Fruit fly (Drosophila melanogaster) whole organism, embryonic: ENCODE measurements around the gene CG13085.
A peak's percentile ranks its signal among the peaks of the same experiment; 100 is the strongest.

Experiments used
- Bdp1 ChIP-seq: fragments of 200-800 bp; sonication (Bioruptor generic); optimal IDR thresholded peaks from 3 replicates; lab custom pipeline; 2016; ENCODE audit warnings: missing biosample characterization, missing genetic modification characterization
- CG10274 ChIP-seq: fragments of 200-800 bp; sonication (Bioruptor generic); optimal IDR thresholded peaks from 3 replicates; lab custom pipeline; 2017; ENCODE audit warnings: missing biosample characterization, mild to moderate bottlenecking, missing genetic modification characterization
- CG10321 ChIP-seq: fragments of 200-800 bp; sonication (Bioruptor generic); IDR thresholded peaks from 2 replicates; pipeline ENCODE4 v1.3.6; 2022; ENCODE audit warnings: missing biosample characterization, missing genetic modification characterization
- CG10431 ChIP-seq: fragments of 200-800 bp; sonication (Bioruptor generic); optimal IDR thresholded peaks from 3 replicates; lab custom pipeline; 2018; ENCODE audit warnings: missing biosample characterization, mild to moderate bottlenecking, missing genetic modification characterization
- CG10462 ChIP-seq: fragments of 200-800 bp; sonication (Bioruptor generic); optimal IDR thresholded peaks from 2 replicates; lab custom pipeline; 2016; ENCODE audit warnings: missing biosample characterization, missing genetic modification characterization
- CG12155 ChIP-seq: fragments of 200-800 bp; sonication (Bioruptor generic); optimal IDR thresholded peaks from 3 replicates; lab custom pipeline; 2016; ENCODE audit warnings: missing biosample characterization, missing genetic modification characterization
- CG12219 ChIP-seq: fragments of 200-800 bp; sonication (Bioruptor generic); optimal IDR thresholded peaks from 3 replicates; lab custom pipeline; 2018; ENCODE audit warnings: missing biosample characterization, mild to moderate bottlenecking, missing genetic modification characterization
- CG13296 ChIP-seq: fragments of 200-800 bp; sonication (Bioruptor generic); optimal IDR thresholded peaks from 3 replicates; lab custom pipeline; 2018; ENCODE audit warnings: missing biosample characterization, mild to moderate bottlenecking, missing genetic modification characterization
- CG1529 ChIP-seq: fragments of 200-800 bp; sonication (Bioruptor generic); optimal IDR thresholded peaks from 3 replicates; lab custom pipeline; 2018; ENCODE audit warnings: missing biosample characterization, missing genetic modification characterization
- CG15601 ChIP-seq: fragments of 200-800 bp; sonication (Bioruptor generic); optimal IDR thresholded peaks from 3 replicates; lab custom pipeline; 2019; ENCODE audit warnings: missing biosample characterization, mild to moderate bottlenecking, missing genetic modification characterization, moderate library complexity
- CG15696 ChIP-seq: fragments of 200-800 bp; sonication (Bioruptor generic); optimal IDR thresholded peaks from 2 replicates; lab custom pipeline; 2019; ENCODE audit warnings: missing biosample characterization, mild to moderate bottlenecking, missing genetic modification characterization, moderate library complexity
- CG16779 ChIP-seq: fragments of 200-800 bp; sonication (Bioruptor generic); IDR thresholded peaks from 2 replicates; pipeline ENCODE4 v1.3.6; 2022; ENCODE audit warnings: missing biosample characterization, missing genetic modification characterization
- CG16863 ChIP-seq: fragments of 200-800 bp; sonication (Bioruptor generic); optimal IDR thresholded peaks from 3 replicates; lab custom pipeline; 2016; ENCODE audit warnings: missing biosample characterization, missing genetic modification characterization
- CG2129 ChIP-seq: fragments of 200-800 bp; sonication (Bioruptor generic); IDR thresholded peaks from 2 replicates; pipeline ENCODE4 v1.3.6; 2022; ENCODE audit warnings: missing biosample characterization, missing genetic modification characterization; ENCODE audit not compliant: partially characterized antibody
- CG30403 ChIP-seq: fragments of 200-800 bp; sonication (Bioruptor generic); optimal IDR thresholded peaks from 3 replicates; lab custom pipeline; 2016; ENCODE audit warnings: missing biosample characterization, missing genetic modification characterization
- CG43689 ChIP-seq: fragments of 200-800 bp; sonication (Bioruptor generic); IDR thresholded peaks from 2 replicates; pipeline ENCODE4 v1.3.6; 2022; ENCODE audit warnings: missing biosample characterization, missing genetic modification characterization
- CG7928 ChIP-seq: fragments of 200-800 bp; sonication (Bioruptor generic); optimal IDR thresholded peaks from 2 replicates; lab custom pipeline; 2017; ENCODE audit warnings: missing biosample characterization, mild to moderate bottlenecking, missing genetic modification characterization
- CG7987 ChIP-seq: fragments of 200-800 bp; sonication (Bioruptor generic); optimal IDR thresholded peaks from 2 replicates; lab custom pipeline; 2018; ENCODE audit warnings: missing biosample characterization, mild to moderate bottlenecking, missing genetic modification characterization, moderate library complexity
- CG9876 ChIP-seq: fragments of 200-800 bp; sonication (Bioruptor generic); optimal IDR thresholded peaks from 2 replicates; lab custom pipeline; 2016; ENCODE audit warnings: missing biosample characterization, missing genetic modification characterization
- Camta ChIP-seq: fragments of 200-800 bp; sonication (Bioruptor generic); optimal IDR thresholded peaks from 2 replicates; lab custom pipeline; 2016; ENCODE audit warnings: missing biosample characterization, missing genetic modification characterization
- GATAe ChIP-seq: fragments of 200-800 bp; sonication (Bioruptor generic); conservative IDR thresholded peaks from 2 replicates; pipeline ENCODE4 v1.3.6; 2022; ENCODE audit warnings: missing biosample characterization, missing genetic modification characterization
- Hsf ChIP-seq: fragments of 200-800 bp; sonication (Bioruptor generic); optimal IDR thresholded peaks from 3 replicates; lab custom pipeline; 2016; ENCODE audit warnings: missing biosample characterization, missing genetic modification characterization
- Lhr ChIP-seq: fragments of 200-800 bp; sonication (Bioruptor generic); optimal IDR thresholded peaks from 3 replicates; lab custom pipeline; 2017; ENCODE audit warnings: mild to moderate bottlenecking, missing biosample characterization, missing genetic modification reagents, missing genetic modification characterization
- MTF-1 ChIP-seq: fragments of 200-800 bp; sonication (Bioruptor generic); optimal IDR thresholded peaks from 2 replicates; lab custom pipeline; 2018; ENCODE audit warnings: missing biosample characterization, mild to moderate bottlenecking, missing genetic modification characterization, borderline replicate concordance
- NK7.1 ChIP-seq: fragments of 200-800 bp; sonication (Bioruptor generic); optimal IDR thresholded peaks from 3 replicates; lab custom pipeline; 2016; ENCODE audit warnings: missing biosample characterization, missing genetic modification characterization
- Nf-YA ChIP-seq: fragments of 200-800 bp; sonication (Bioruptor generic); IDR thresholded peaks from 2 replicates; pipeline ENCODE4 v1.3.6; 2022; ENCODE audit warnings: missing biosample characterization, missing genetic modification characterization
- Opbp ChIP-seq: fragments of 200-800 bp; sonication (Bioruptor generic); IDR thresholded peaks from 3 replicates; pipeline ENCODE4 v1.3.6; 2022; ENCODE audit warnings: missing biosample characterization, missing genetic modification characterization; ENCODE audit not compliant: partially characterized antibody
- PHDP ChIP-seq: fragments of 200-800 bp; sonication (Bioruptor generic); optimal IDR thresholded peaks from 3 replicates; lab custom pipeline; 2018; ENCODE audit warnings: missing biosample characterization, mild to moderate bottlenecking, missing genetic modification characterization, moderate library complexity
- Poxn ChIP-seq: fragments of 200-800 bp; sonication (Bioruptor generic); IDR thresholded peaks from 2 replicates; pipeline ENCODE4 v1.3.6; 2022; ENCODE audit warnings: missing biosample characterization, missing genetic modification characterization
- Ravus ChIP-seq: fragments of 200-800 bp; sonication (Bioruptor generic); IDR thresholded peaks from 2 replicates; pipeline ENCODE4 v1.3.6; 2022; ENCODE audit warnings: missing biosample characterization, missing genetic modification characterization
- Spps ChIP-seq: fragments of 200-800 bp; sonication (Bioruptor generic); optimal IDR thresholded peaks from 2 replicates; lab custom pipeline; 2018; ENCODE audit warnings: missing biosample characterization, mild to moderate bottlenecking, missing genetic modification characterization
- ap ChIP-seq: fragments of 200-800 bp; sonication (Bioruptor generic); IDR thresholded peaks from 2 replicates; pipeline ENCODE4 v1.3.6; 2022; ENCODE audit warnings: missing biosample characterization, missing genetic modification characterization
- ara ChIP-seq: fragments of 200-800 bp; sonication (Bioruptor generic); IDR thresholded peaks from 2 replicates; pipeline ENCODE4 v1.3.6; 2022; ENCODE audit warnings: missing biosample characterization, missing genetic modification characterization
- ase ChIP-seq: fragments of 200-800 bp; sonication (Bioruptor generic); IDR thresholded peaks from 3 replicates; pipeline ENCODE4 v1.3.6; 2022; ENCODE audit warnings: missing biosample characterization, missing genetic modification characterization
- bab2 ChIP-seq: fragments of 200-800 bp; sonication (Bioruptor generic); optimal IDR thresholded peaks from 2 replicates; lab custom pipeline; 2016; ENCODE audit warnings: missing biosample characterization, missing genetic modification characterization
- bbx ChIP-seq: fragments of 200-800 bp; sonication (Bioruptor generic); IDR thresholded peaks from 2 replicates; pipeline ENCODE4 v1.3.6; 2022; ENCODE audit warnings: missing biosample characterization, missing genetic modification characterization; ENCODE audit not compliant: partially characterized antibody
- caup ChIP-seq: fragments of 200-800 bp; sonication (Bioruptor generic); optimal IDR thresholded peaks from 3 replicates; lab custom pipeline; 2017; ENCODE audit warnings: missing biosample characterization, mild to moderate bottlenecking, missing genetic modification characterization, moderate library complexity; ENCODE audit not compliant: severe bottlenecking
- chm ChIP-seq: fragments of 200-800 bp; sonication (Bioruptor generic); IDR thresholded peaks from 2 replicates; pipeline ENCODE4 v1.3.6; 2022; ENCODE audit warnings: missing biosample characterization, missing genetic modification characterization
- danr ChIP-seq: fragments of 200-800 bp; sonication (Bioruptor generic); IDR thresholded peaks from 2 replicates; pipeline ENCODE4 v1.3.6; 2022; ENCODE audit warnings: missing biosample characterization, missing genetic modification characterization
- gcm2 ChIP-seq: fragments of 200-800 bp; sonication (Bioruptor generic); optimal IDR thresholded peaks from 2 replicates; lab custom pipeline; 2016; ENCODE audit warnings: missing biosample characterization, missing genetic modification characterization
- gt ChIP-seq: fragments of 200-800 bp; sonication (Bioruptor generic); IDR thresholded peaks from 2 replicates; pipeline ENCODE4 v1.3.6; 2022; ENCODE audit warnings: missing biosample characterization, missing genetic modification characterization
- hb ChIP-seq: fragments of 200-800 bp; sonication (Bioruptor generic); IDR thresholded peaks from 3 replicates; pipeline ENCODE4 v1.3.6; 2022; ENCODE audit warnings: missing biosample characterization, missing genetic modification characterization; ENCODE audit not compliant: partially characterized antibody
- kay ChIP-seq: fragments of 200-800 bp; sonication (Bioruptor generic); optimal IDR thresholded peaks from 2 replicates; lab custom pipeline; 2016; ENCODE audit warnings: missing biosample characterization, missing genetic modification characterization
- lola ChIP-seq, 3 experiments: fragments of >200 bp in 2 of 3; fragments of 200-800 bp in 1 of 3; sonication (Bioruptor generic) in 1 of 3; optimal IDR thresholded peaks; 2 replicates each; lab custom pipeline; 2017 to 2019; ENCODE audit warnings: missing biosample characterization in 3 of 3, missing genetic modification characterization in 3 of 3, mild to moderate bottlenecking in 1 of 3, moderate library complexity in 1 of 3
- onecut ChIP-seq: fragments of 200-800 bp; sonication (Bioruptor generic); IDR thresholded peaks from 2 replicates; pipeline ENCODE4 v1.3.6; 2022; ENCODE audit warnings: missing biosample characterization, missing genetic modification characterization
- org-1 ChIP-seq: fragments of 200-800 bp; sonication (Bioruptor generic); optimal IDR thresholded peaks from 2 replicates; lab custom pipeline; 2017; ENCODE audit warnings: missing biosample characterization, missing genetic modification characterization
- sens-2 ChIP-seq: fragments of 200-800 bp; sonication (Bioruptor generic); IDR thresholded peaks from 2 replicates; pipeline ENCODE4 v1.3.6; 2022; ENCODE audit warnings: missing biosample characterization, missing genetic modification characterization
- so ChIP-seq: fragments of 200-800 bp; sonication (Bioruptor generic); IDR thresholded peaks from 3 replicates; pipeline ENCODE4 v1.3.6; 2022; ENCODE audit warnings: missing biosample characterization, missing genetic modification characterization
- sob ChIP-seq: fragments of 200-800 bp; sonication (Bioruptor generic); IDR thresholded peaks from 2 replicates; pipeline ENCODE4 v1.3.6; 2022; ENCODE audit warnings: missing biosample characterization, missing genetic modification characterization
- tio ChIP-seq: fragments of 200-800 bp; sonication (Bioruptor generic); optimal IDR thresholded peaks from 2 replicates; lab custom pipeline; 2017; ENCODE audit warnings: missing biosample characterization, missing genetic modification characterization, inconsistent platforms
- wor ChIP-seq: fragments of 200-800 bp; sonication (Bioruptor generic); IDR thresholded peaks from 2 replicates; pipeline ENCODE4 v1.3.6; 2022; ENCODE audit warnings: missing biosample characterization, missing genetic modification characterization
- zf30C ChIP-seq: fragments of 200-800 bp; sonication (Bioruptor generic); optimal IDR thresholded peaks from 3 replicates; lab custom pipeline; 2018; ENCODE audit warnings: missing biosample characterization, mild to moderate bottlenecking, missing genetic modification characterization

Gene CG13085

DNA sequence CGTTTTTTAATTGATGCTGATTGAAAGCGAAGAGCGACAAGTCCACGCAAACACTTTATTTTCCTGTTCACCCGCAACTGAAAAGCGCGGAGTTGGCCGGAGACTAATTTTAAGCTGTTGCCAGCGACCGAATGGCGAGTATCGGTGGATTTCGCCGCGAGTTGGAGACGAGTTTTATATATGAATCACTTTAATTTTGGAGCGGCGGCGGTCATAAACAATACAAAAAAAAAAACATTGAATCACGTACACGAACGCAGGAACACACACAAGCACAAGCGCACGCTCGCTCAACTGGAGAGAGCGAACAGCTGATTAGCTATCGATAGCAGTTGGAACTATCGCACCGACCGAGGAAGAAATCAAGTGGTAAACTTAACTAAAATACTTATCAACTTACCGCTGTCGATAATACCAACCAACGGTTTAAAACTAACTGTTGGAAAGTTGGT, 2.5 kb downstream of the CG13085 start, which contains the start of gene Pax (continued):
- TF ChIP-seq Ravus (GFP tag; lab: Robert Waterston, UW), result no peak
- no peak for TF ChIP-seq gcm2
- TF ChIP-seq MTF-1 (GFP tag; lab: Kevin White, UChicago), result no peak
- TF ChIP-seq kay (GFP tag; lab: Kevin White, UChicago), result peak; percentile 55
- no peak for TF ChIP-seq caup (GFP tag; lab: Kevin White, UChicago)
- no peak for TF ChIP-seq gt (GFP tag; lab: Robert Waterston, UW)
- TF ChIP-seq Spps (tag; lab: Kevin White, UChicago), result no peak
- TF ChIP-seq danr, result no peak
- no peak for TF ChIP-seq wor
- TF ChIP-seq bbx (GFP tag; lab: Robert Waterston, UW), result peak; percentile 95
- TF ChIP-seq lola (GFP tag; optimal IDR thresholded peaks at IDR 0.05; lab: Kevin White, UChicago), result no peak
- TF ChIP-seq CG16779 (GFP tag; lab: Robert Waterston, UW), result no peak
- TF ChIP-seq CG16863 (GFP tag; lab: Kevin White, UChicago), result no peak
- TF ChIP-seq CG13296 (GFP tag; lab: Kevin White, UChicago), result no peak
- TF ChIP-seq CG9876 (GFP tag; lab: Kevin White, UChicago), result no peak
- no peak for TF ChIP-seq Bdp1
- peak; percentile 92 for TF ChIP-seq Opbp (GFP tag; lab: Robert Waterston, UW)
- no peak for TF ChIP-seq org-1 (GFP tag; lab: Kevin White, UChicago)
- no peak for TF ChIP-seq NK7.1 (GFP tag; lab: Kevin White, UChicago)
- TF ChIP-seq CG1529 (GFP tag; lab: Kevin White, UChicago), result no peak
- peak; percentile 18 for TF ChIP-seq Lhr
- TF ChIP-seq Nf-YA, result no peak
- no peak for TF ChIP-seq bab2 (GFP tag; lab: Kevin White, UChicago)
- TF ChIP-seq CG7987 (GFP tag; lab: Kevin White, UChicago), result no peak
- no peak for TF ChIP-seq ap (GFP tag; lab: Robert Waterston, UW)
- TF ChIP-seq CG30403 (GFP tag; lab: Kevin White, UChicago), result no peak
- peak; percentile 86 for TF ChIP-seq CG2129 (GFP tag; lab: Robert Waterston, UW)
- TF ChIP-seq CG10431 (GFP tag; lab: Kevin White, UChicago), result no peak
- no peak for TF ChIP-seq GATAe (GFP tag; lab: Robert Waterston, UW)
- peak; percentile 29 for TF ChIP-seq CG15601 (tag; lab: Kevin White, UChicago)
- no peak for TF ChIP-seq onecut (GFP tag; lab: Robert Waterston, UW)
- TF ChIP-seq tio (GFP tag; lab: Kevin White, UChicago), result no peak
- peak; percentile 34; the same call in 1 of the 2 replicates for TF ChIP-seq chm (GFP tag; lab: Robert Waterston, UW)
- TF ChIP-seq zf30C (GFP tag; lab: Kevin White, UChicago), result no peak
- TF ChIP-seq CG15696 (tag; lab: Kevin White, UChicago), result no peak
- no peak for TF ChIP-seq sob (GFP tag; lab: Robert Waterston, UW)
- TF ChIP-seq Poxn (GFP tag; lab: Robert Waterston, UW), result no peak
- TF ChIP-seq ara (GFP tag; lab: Robert Waterston, UW), result no peak
- no peak for TF ChIP-seq sens-2 (GFP tag; lab: Robert Waterston, UW)
- no peak for TF ChIP-seq Hsf
- peak; percentile 89 for TF ChIP-seq hb (GFP tag; lab: Robert Waterston, UW)
- no peak for TF ChIP-seq CG10462 (GFP tag; lab: Kevin White, UChicago)
- no peak for TF ChIP-seq CG12219
- no peak for TF ChIP-seq CG12155
- TF ChIP-seq CG10321, result no peak
- TF ChIP-seq CG7928 (GFP tag; lab: Kevin White, UChicago), result no peak
- TF ChIP-seq so (GFP tag; lab: Robert Waterston, UW), result no peak
- no peak for TF ChIP-seq PHDP (tag; lab: Kevin White, UChicago)
- no peak for TF ChIP-seq CG10274 (GFP tag; lab: Kevin White, UChicago)
- no peak for TF ChIP-seq ase (GFP tag; lab: Robert Waterston, UW)
- no peak for TF ChIP-seq CG43689 (GFP tag; lab: Robert Waterston, UW)
- TF ChIP-seq Camta (GFP tag; lab: Kevin White, UChicago), result no peak
